Fruit fly (Drosophila melanogaster): ENCODE results near the gene Cluap1.

dm6 chrX:22527210-22527609 lies 16.9 kb downstream of the Cluap1 start:
- TF ChIP-seq usp (GFP tag; optimal IDR thresholded peaks at IDR 0.05) (no peak), CG8478 (optimal IDR thresholded peaks at IDR 0.05) (no peak), Dll (optimal IDR thresholded peaks at IDR 0.05) (no peak), pan (optimal IDR thresholded peaks at IDR 0.05) (no peak)

Measured in whole organism.